Fruit fly (Drosophila melanogaster): ENCODE measurements around the gene CG34447.
A peak's percentile ranks its signal among the peaks of the same experiment; 100 is the strongest.

Gene CG34447

DNA sequence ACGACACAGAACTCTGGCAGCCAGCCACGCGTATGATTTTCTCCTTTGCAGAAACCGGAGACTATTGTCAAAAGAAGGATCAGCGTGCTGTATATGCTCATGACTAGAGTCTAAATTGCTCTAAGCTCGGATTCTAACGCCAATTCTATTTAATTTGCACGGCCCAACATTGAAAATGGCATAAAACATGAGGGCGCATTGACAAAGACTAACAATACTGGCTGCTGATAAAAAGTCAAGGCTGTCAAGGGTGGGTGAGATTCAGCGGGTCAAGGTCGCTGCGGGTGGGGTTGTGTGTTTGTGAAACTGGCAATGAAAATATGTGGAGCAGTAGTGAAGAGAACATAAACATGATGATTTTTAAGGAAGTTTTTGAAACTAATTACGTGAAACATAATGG, 1.9 kb downstream of the CG34447 start, which contains the start of gene CG34448:
Gene CG34448, minus strand, starts transcription at position 101 of the 400 bp plus-strand sequence.
- TF ChIP-seq CG18764 (GFP tag; optimal IDR thresholded peaks at IDR 0.05) (no peak), pho (GFP tag; optimal IDR thresholded peaks at IDR 0.05) (no peak), CG11560 (tag; IDR thresholded peaks at IDR 0.05) (no peak), wdn (GFP tag; IDR thresholded peaks at IDR 0.05) (no peak), Scr (GFP tag; IDR thresholded peaks at IDR 0.05; ENCODE audit: partially characterized antibody) (no peak), sc (optimal IDR thresholded peaks at IDR 0.05) (no peak), sc (GFP tag; optimal IDR thresholded peaks at IDR 0.05) (no peak), CG17829 (tag; optimal IDR thresholded peaks at IDR 0.05) (no peak), CG7786 (GFP tag; optimal IDR thresholded peaks at IDR 0.05) (no peak), CG5953 (GFP tag; IDR thresholded peaks at IDR 0.05) (no peak), ttk (GFP tag; IDR thresholded peaks at IDR 0.05) (no peak), ab (GFP tag; optimal IDR thresholded peaks at IDR 0.05) (no peak), wor (GFP tag; IDR thresholded peaks at IDR 0.05) (no peak)

DNA sequence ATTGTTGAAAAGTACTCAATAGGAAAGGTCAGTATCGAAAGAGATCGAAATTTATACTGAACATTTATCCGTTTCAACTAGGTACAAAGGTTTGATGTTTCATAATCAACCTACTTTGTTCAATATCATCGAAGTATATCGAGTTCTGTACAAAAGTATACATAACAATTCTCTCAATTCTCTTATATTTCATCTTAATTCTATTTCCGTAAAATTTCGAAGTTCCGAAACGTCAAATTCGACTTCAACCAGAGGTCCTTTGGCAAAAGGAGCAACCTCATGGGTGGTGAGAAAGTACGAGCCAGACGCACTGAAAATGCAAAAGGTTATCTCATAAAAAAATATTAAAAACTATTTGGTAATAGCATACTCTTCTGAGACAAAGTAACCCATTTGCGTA, 3.2 kb downstream of the CG34447 start, which contains the start of gene CG31948:
Gene CG31948, minus strand, starts transcription at position 101 of the 400 bp plus-strand sequence.
- no peak for TF ChIP-seq Mad (GFP tag; optimal IDR thresholded peaks at IDR 0.05)
- no peak for TF ChIP-seq CG12299 (tag; optimal IDR thresholded peaks at IDR 0.05)
- no peak for TF ChIP-seq CG17359 (tag; optimal IDR thresholded peaks at IDR 0.05)
- no peak for TF ChIP-seq dmrt99B (tag; optimal IDR thresholded peaks at IDR 0.05)
- TF ChIP-seq cwo (GFP tag; optimal IDR thresholded peaks at IDR 0.05): no peak
- TF ChIP-seq usp (GFP tag; optimal IDR thresholded peaks at IDR 0.05): no peak
- TF ChIP-seq Sry-β (GFP tag; optimal IDR thresholded peaks at IDR 0.05): no peak
- no peak for TF ChIP-seq CG1832 (GFP tag; optimal IDR thresholded peaks at IDR 0.05)
- no peak for TF ChIP-seq oc (tag; optimal IDR thresholded peaks at IDR 0.05)
- TF ChIP-seq cato (GFP tag; optimal IDR thresholded peaks at IDR 0.05; ENCODE audit: borderline replicate concordance): no peak

DNA sequence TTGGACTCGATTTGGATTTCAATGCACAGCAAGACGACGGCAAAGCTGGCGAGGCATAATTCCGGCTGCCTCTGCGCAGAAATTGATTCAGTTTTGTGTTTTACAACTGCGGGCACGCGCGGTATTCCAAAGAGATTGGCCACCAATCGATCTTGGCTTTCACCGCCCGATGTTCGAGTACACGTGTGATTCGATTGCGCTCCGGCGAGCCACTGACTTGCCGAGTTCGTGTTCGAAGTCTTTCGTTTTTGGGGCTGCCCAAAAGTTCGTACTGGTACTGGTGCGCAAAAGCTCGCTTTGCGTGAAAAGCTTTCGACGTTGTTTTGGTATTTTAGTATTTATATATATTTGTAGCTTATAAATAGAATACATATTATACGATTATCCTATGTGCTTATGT, 4.7 kb downstream of the CG34447 start, which contains the start of gene CG18641:
Gene CG18641, minus strand, starts transcription at position 214 of the 400 bp plus-strand sequence.
- TF ChIP-seq lmd (GFP tag; IDR thresholded peaks at IDR 0.05) (no peak), Deaf1 (tag; optimal IDR thresholded peaks at IDR 0.05) (peak; percentile 86), knrl (GFP tag; IDR thresholded peaks at IDR 0.05; ENCODE audit: partially characterized antibody) (0 out of 3 replicates have a peak, but pooled peaks have one; percentile 14), Jarid2 (GFP tag; optimal IDR thresholded peaks at IDR 0.05) (peak; percentile 53), B-H1 (GFP tag; IDR thresholded peaks at IDR 0.05) (no peak), CG11247 (GFP tag; IDR thresholded peaks at IDR 0.05) (peak; percentile 53), E2f2 (GFP tag; IDR thresholded peaks at IDR 0.05) (no peak), tap (tag; optimal IDR thresholded peaks at IDR 0.05) (no peak), CG12769 (tag; optimal IDR thresholded peaks at IDR 0.05) (peak; percentile 6), sr (GFP tag; IDR thresholded peaks at IDR 0.05) (0 out of 3 replicates have a peak, but pooled peaks have one; percentile 11), Side (GFP tag; optimal IDR thresholded peaks at IDR 0.05) (no peak), CoRest (tag; optimal IDR thresholded peaks at IDR 0.05) (no peak), lov (optimal IDR thresholded peaks at IDR 0.05) (no peak), lov (GFP tag; IDR thresholded peaks at IDR 0.05) (0 out of 3 replicates have a peak, but pooled peaks have one; percentile 12), chinmo (GFP tag; IDR thresholded peaks at IDR 0.05; ENCODE audit: partially characterized antibody) (0 out of 4 replicates have a peak, but pooled peaks have one; percentile 25), CG13287 (GFP tag; IDR thresholded peaks at IDR 0.05; ENCODE audit: partially characterized antibody) (peak; percentile 10; the same call in 1 of the 2 replicates), unc-4 (GFP tag; IDR thresholded peaks at IDR 0.05; ENCODE audit: partially characterized antibody) (0 out of 2 replicates have a peak, but pooled peaks have one; percentile 16), abd-A (tag; optimal IDR thresholded peaks at IDR 0.05) (no peak), sd (tag; optimal IDR thresholded peaks at IDR 0.05) (peak; percentile 15), Med (GFP tag) (peak; percentile 68), CG11695 (GFP tag; IDR thresholded peaks at IDR 0.05) (no peak), ci (GFP tag; IDR thresholded peaks at IDR 0.05) (0 out of 3 replicates have a peak, but pooled peaks have one; percentile 12)

Measured in whole organism, embryonic.